Worm (Caenorhabditis elegans) whole organism, L3 larva: Measurements from ENCODE around the gene alp-1.

ENCODE experiments used
- aly-2 ChIP-seq: fragments of 150-350 bp; optimal IDR thresholded peaks from 2 replicates; lab custom pipeline; 2014; ENCODE audit warnings: missing biosample characterization, missing genetic modification characterization
- ama-1 ChIP-seq: fragments of 150-350 bp; optimal IDR thresholded peaks from 2 replicates; lab custom pipeline; 2018
- ceh-16 ChIP-seq: sonication (generic microtip); optimal IDR thresholded peaks from 2 replicates; lab custom pipeline; 2017; ENCODE audit warnings: missing biosample characterization, missing genetic modification characterization
- ceh-28 ChIP-seq: fragments of 150-350 bp; optimal IDR thresholded peaks from 2 replicates; lab custom pipeline; 2014; ENCODE audit warnings: missing biosample characterization, missing genetic modification reagents, missing genetic modification characterization
- ceh-82 ChIP-seq: fragments of 150-350 bp; optimal IDR thresholded peaks from 2 replicates; lab custom pipeline; 2014; ENCODE audit warnings: missing biosample characterization, missing genetic modification characterization
- ceh-9 ChIP-seq: sonication (generic microtip); optimal IDR thresholded peaks from 2 replicates; lab custom pipeline; 2018; ENCODE audit warnings: missing biosample characterization, missing genetic modification characterization
- daf-12 ChIP-seq: fragments of 150-350 bp; optimal IDR thresholded peaks from 2 replicates; lab custom pipeline; 2014; ENCODE audit warnings: missing biosample characterization, missing genetic modification reagents, missing genetic modification characterization
- egl-27 ChIP-seq: sonication (generic microtip); optimal IDR thresholded peaks from 4 replicates; lab custom pipeline; 2017; ENCODE audit warnings: missing biosample characterization, missing genetic modification reagents, missing genetic modification characterization
- egl-5 ChIP-seq: fragments of 150-350 bp; optimal IDR thresholded peaks from 2 replicates; lab custom pipeline; 2017; ENCODE audit warnings: missing biosample characterization, missing genetic modification reagents, missing genetic modification characterization, inconsistent platforms
- elt-1 ChIP-seq: fragments of 150-350 bp; optimal IDR thresholded peaks from 2 replicates; lab custom pipeline; 2014; ENCODE audit warnings: missing biosample characterization, missing genetic modification characterization
- elt-2 ChIP-seq: sonication (generic microtip); optimal IDR thresholded peaks from 2 replicates; lab custom pipeline; 2016; ENCODE audit warnings: missing genetic modification reagents, mild to moderate bottlenecking, missing genetic modification characterization, missing compliant biosample characterization
- eor-1 ChIP-seq, 2 experiments: fragments of 150-350 bp; optimal IDR thresholded peaks; 2 replicates each; lab custom pipeline; 2014 to 2018; ENCODE audit warnings: missing biosample characterization in 2 of 2, missing genetic modification characterization in 2 of 2
- fkh-10 ChIP-seq: sonication (generic microtip); optimal IDR thresholded peaks from 2 replicates; lab custom pipeline; 2017; ENCODE audit warnings: missing biosample characterization, missing genetic modification reagents, missing genetic modification characterization
- fkh-2 ChIP-seq: fragments of 150-350 bp; optimal IDR thresholded peaks from 2 replicates; lab custom pipeline; 2014; ENCODE audit warnings: missing biosample characterization, missing genetic modification reagents, missing genetic modification characterization
- fos-1 ChIP-seq: fragments of 150-350 bp; optimal IDR thresholded peaks from 2 replicates; lab custom pipeline; 2014; ENCODE audit warnings: missing biosample characterization, missing genetic modification characterization
- hmg-11 ChIP-seq: sonication (generic microtip); optimal IDR thresholded peaks from 2 replicates; lab custom pipeline; 2016; ENCODE audit warnings: missing genetic modification characterization, missing compliant biosample characterization
- jun-1 ChIP-seq: fragments of 150-350 bp; optimal IDR thresholded peaks from 2 replicates; lab custom pipeline; 2014; ENCODE audit warnings: missing biosample characterization, missing genetic modification reagents, missing genetic modification characterization
- lsy-12 ChIP-seq: sonication (generic microtip); optimal IDR thresholded peaks from 2 replicates; lab custom pipeline; 2016; ENCODE audit warnings: mild to moderate bottlenecking, missing genetic modification characterization, missing compliant biosample characterization
- mml-1 ChIP-seq: fragments of 150-350 bp; sonication (generic microtip); optimal IDR thresholded peaks from 3 replicates; lab custom pipeline; 2014; ENCODE audit warnings: missing biosample characterization, missing genetic modification characterization
- nfya-1 ChIP-seq: sonication (generic microtip); optimal IDR thresholded peaks from 2 replicates; lab custom pipeline; 2017; ENCODE audit warnings: missing genetic modification characterization, mild to moderate bottlenecking, missing compliant biosample characterization, antibody characterized with exemption, moderate library complexity; ENCODE audit not compliant: insufficient read depth
- nhr-11 ChIP-seq: fragments of 150-350 bp; optimal IDR thresholded peaks from 2 replicates; lab custom pipeline; 2014; ENCODE audit warnings: missing biosample characterization, missing genetic modification characterization
- nhr-12 ChIP-seq: fragments of 150-350 bp; optimal IDR thresholded peaks from 2 replicates; lab custom pipeline; 2014; ENCODE audit warnings: missing biosample characterization, missing genetic modification characterization
- nhr-237 ChIP-seq: fragments of 150-350 bp; optimal IDR thresholded peaks from 2 replicates; lab custom pipeline; 2014; ENCODE audit warnings: missing biosample characterization, missing genetic modification characterization
- nhr-25 ChIP-seq: sonication (generic microtip); optimal IDR thresholded peaks from 2 replicates; lab custom pipeline; 2017; ENCODE audit warnings: missing biosample characterization, missing genetic modification characterization
- nhr-67 ChIP-seq: fragments of 150-350 bp; optimal IDR thresholded peaks from 2 replicates; lab custom pipeline; 2014; ENCODE audit warnings: missing biosample characterization, missing genetic modification characterization
- pha-4 ChIP-seq: fragments of 150-350 bp; optimal IDR thresholded peaks from 2 replicates; lab custom pipeline; 2014; ENCODE audit warnings: missing biosample characterization, missing genetic modification reagents, missing genetic modification characterization
- pqm-1 ChIP-seq: fragments of 150-350 bp; optimal IDR thresholded peaks from 2 replicates; lab custom pipeline; 2017; ENCODE audit warnings: missing biosample characterization, missing genetic modification characterization, inconsistent platforms
- skn-1 ChIP-seq: fragments of 150-350 bp; optimal IDR thresholded peaks from 2 replicates; lab custom pipeline; 2014; ENCODE audit warnings: missing biosample characterization, missing genetic modification characterization
- snpc-4 ChIP-seq: fragments of 150-350 bp; optimal IDR thresholded peaks from 2 replicates; lab custom pipeline; 2014; ENCODE audit warnings: missing biosample characterization, missing genetic modification characterization
- zag-1 ChIP-seq: fragments of 150-350 bp; optimal IDR thresholded peaks from 2 replicates; lab custom pipeline; 2014; ENCODE audit warnings: missing biosample characterization, missing genetic modification characterization
- ztf-4 ChIP-seq: fragments of 150-350 bp; optimal IDR thresholded peaks from 2 replicates; lab custom pipeline; 2014; ENCODE audit warnings: missing biosample characterization, missing genetic modification characterization

Gene alp-1

ce11 chrIV:8840161-8840765 lies 12.0 kb upstream of the alp-1 start, which contains the start of the genes T28C6.11 and T11B7.1:
Gene T28C6.11, minus strand, starts transcription at chrIV:8840261.
Gene T11B7.1, plus strand, starts transcription at chrIV:8840715.
- TF ChIP-seq ama-1 (lab: Kevin White, UChicago) (no peak), nhr-25 (tag; lab: Kevin White, UChicago) (no peak), ceh-16 (tag; lab: Kevin White, UChicago) (no peak), skn-1 (tag; lab: Kevin White, UChicago) (no peak), zag-1 (tag; lab: Kevin White, UChicago) (no peak), snpc-4 (no peak), ztf-4 (no peak)

- TF ChIP-seq pha-4 (tag; lab: Kevin White, UChicago), result no peak
- no peak for TF ChIP-seq mml-1 (tag; lab: Kevin White, UChicago)
- TF ChIP-seq elt-1 (tag; lab: Kevin White, UChicago), result no peak
- no peak for TF ChIP-seq egl-27 (tag; lab: Kevin White, UChicago)
- no peak for TF ChIP-seq fkh-10 (GFP tag; lab: Kevin White, UChicago)
- no peak for TF ChIP-seq aly-2 (tag; lab: Kevin White, UChicago)
- no peak for TF ChIP-seq jun-1
Measured at ce11 chrIV:8844457-8844856, 7.8 kb upstream of the alp-1 start, which contains the start of gene T11B7.2. Gene T11B7.2, minus strand, starts transcription at chrIV:8844557.

- TF ChIP-seq pqm-1 (peak; percentile 55), jun-1 (peak; percentile 4), egl-27 (tag; lab: Kevin White, UChicago) (no peak), pha-4 (tag; lab: Kevin White, UChicago) (peak; percentile 23), elt-2 (peak; percentile 81)
Measured at ce11 chrIV:8845922-8846321, 6.4 kb upstream of the alp-1 start.

- TF ChIP-seq ama-1 (lab: Kevin White, UChicago), result no peak
- no peak for TF ChIP-seq nhr-237
- TF ChIP-seq nhr-11 (tag; lab: Kevin White, UChicago), result no peak
- TF ChIP-seq nfya-1 (tag; lab: Kevin White, UChicago), result no peak
- no peak for TF ChIP-seq ceh-82 (tag; lab: Kevin White, UChicago)
- TF ChIP-seq fos-1, result no peak
- TF ChIP-seq jun-1, result no peak
- no peak for TF ChIP-seq aly-2 (tag; lab: Kevin White, UChicago)
- no peak for TF ChIP-seq nhr-12 (tag; lab: Kevin White, UChicago)
Measured at ce11 chrIV:8847918-8848317, 4.4 kb upstream of the alp-1 start, which contains the start of gene col-118. Gene col-118, plus strand, starts transcription at chrIV:8848218.

ce11 chrIV:8848983-8849382 lies 3.3 kb upstream of the alp-1 start:
- TF ChIP-seq lsy-12 (no peak), ceh-16 (tag; lab: Kevin White, UChicago) (no peak), fkh-2 (tag; lab: Kevin White, UChicago) (no peak), ceh-28 (tag; lab: Kevin White, UChicago) (no peak), fos-1 (no peak), pha-4 (tag; lab: Kevin White, UChicago) (no peak), nhr-67 (tag; lab: Kevin White, UChicago) (no peak), ama-1 (lab: Kevin White, UChicago) (no peak), daf-12 (tag; lab: Kevin White, UChicago) (no peak)

ce11 chrIV:8850807-8851206 lies 1.5 kb upstream of the alp-1 start:
- TF ChIP-seq ztf-4, result no peak
- no peak for TF ChIP-seq nhr-12 (tag; lab: Kevin White, UChicago)
- TF ChIP-seq zag-1 (tag; lab: Kevin White, UChicago), result no peak
- TF ChIP-seq hmg-11, result no peak
- no peak for TF ChIP-seq snpc-4
- TF ChIP-seq ceh-9 (tag; lab: Kevin White, UChicago), result no peak
- no peak for TF ChIP-seq jun-1
- TF ChIP-seq fkh-10 (GFP tag; lab: Kevin White, UChicago), result no peak
- no peak for TF ChIP-seq mml-1 (tag; lab: Kevin White, UChicago)
- TF ChIP-seq egl-5, result no peak
- no peak for TF ChIP-seq nhr-25 (tag; lab: Kevin White, UChicago)
- no peak for TF ChIP-seq nhr-11 (tag; lab: Kevin White, UChicago)
- no peak for TF ChIP-seq fos-1
- TF ChIP-seq ceh-28 (tag; lab: Kevin White, UChicago), result no peak
- TF ChIP-seq eor-1 (tag; optimal IDR thresholded peaks at IDR 0.05; lab: Kevin White, UChicago), result no peak
